Fruit fly (Drosophila melanogaster) whole organism: ENCODE results near the gene UbcE2H.
A peak's percentile ranks its signal among the peaks of the same experiment; 100 is the strongest.

Experiments
- CG8478 ChIP-seq: fragments of >200 bp; optimal IDR thresholded peaks from 2 replicates; lab custom pipeline; 2018; ENCODE audit warnings: inconsistent platforms
- Dll ChIP-seq: fragments of >200 bp; optimal IDR thresholded peaks from 2 replicates; lab custom pipeline; 2017
- EcR ChIP-seq, 2 experiments: fragments of >200 bp; optimal IDR thresholded peaks; 2 replicates each; lab custom pipeline; 2017; ENCODE audit warnings: missing biosample characterization in 2 of 2, missing genetic modification characterization in 2 of 2, missing genetic modification reagents in 2 of 2
- pan ChIP-seq: fragments of >200 bp; optimal IDR thresholded peaks from 2 replicates; lab custom pipeline; 2017
- psq ChIP-seq: fragments of >200 bp; optimal IDR thresholded peaks from 2 replicates; lab custom pipeline; 2017
- usp ChIP-seq: fragments of >200 bp; optimal IDR thresholded peaks from 2 replicates; lab custom pipeline; 2017; ENCODE audit warnings: missing biosample characterization, missing genetic modification characterization, mixed read lengths

Gene UbcE2H

DNA sequence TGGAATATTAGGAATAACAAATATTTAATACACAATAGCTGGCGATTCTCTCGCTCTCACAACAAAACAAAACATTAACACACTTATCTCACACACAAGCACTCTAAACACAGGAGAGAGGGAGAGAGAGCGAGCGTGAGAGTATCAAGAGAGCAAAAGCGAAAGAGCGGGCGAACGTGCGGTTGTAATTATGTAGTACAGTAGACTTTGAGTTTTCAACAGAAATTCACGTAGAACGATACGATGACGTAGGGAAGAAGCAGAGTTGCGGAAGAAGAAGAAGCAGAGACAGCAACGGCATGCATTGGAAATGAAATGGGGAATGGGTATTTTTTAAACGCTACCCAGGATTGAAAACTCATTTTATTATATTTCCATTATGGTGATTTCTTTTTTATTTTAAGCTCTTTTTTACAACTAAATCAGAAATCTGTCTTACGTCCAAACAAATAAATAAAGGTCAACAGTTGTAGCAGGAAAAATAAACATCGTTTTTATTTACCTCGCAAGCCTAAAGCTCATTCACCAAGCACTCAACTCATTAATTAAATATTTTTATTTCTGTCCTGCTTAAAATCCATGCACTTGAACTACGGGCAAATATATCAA is 35.9 kb downstream of the UbcE2H start:
- TF ChIP-seq CG8478 (lab: Kevin White, UChicago): no peak
- TF ChIP-seq pan (lab: Kevin White, UChicago): no peak
- peak; percentile 40 for TF ChIP-seq Dll (lab: Kevin White, UChicago)
- no peak for TF ChIP-seq EcR (GFP tag; optimal IDR thresholded peaks at IDR 0.05; lab: Kevin White, UChicago)

dm6 chrX:8057299-8057730 is 36.5 kb downstream of the UbcE2H start:
- TF ChIP-seq pan (lab: Kevin White, UChicago): no peak
- TF ChIP-seq CG8478 (lab: Kevin White, UChicago): no peak
- no peak for TF ChIP-seq EcR (GFP tag; optimal IDR thresholded peaks at IDR 0.05; lab: Kevin White, UChicago)
- TF ChIP-seq psq (lab: Kevin White, UChicago): no peak
- no peak for TF ChIP-seq usp
- TF ChIP-seq Dll (lab: Kevin White, UChicago): no peak

DNA sequence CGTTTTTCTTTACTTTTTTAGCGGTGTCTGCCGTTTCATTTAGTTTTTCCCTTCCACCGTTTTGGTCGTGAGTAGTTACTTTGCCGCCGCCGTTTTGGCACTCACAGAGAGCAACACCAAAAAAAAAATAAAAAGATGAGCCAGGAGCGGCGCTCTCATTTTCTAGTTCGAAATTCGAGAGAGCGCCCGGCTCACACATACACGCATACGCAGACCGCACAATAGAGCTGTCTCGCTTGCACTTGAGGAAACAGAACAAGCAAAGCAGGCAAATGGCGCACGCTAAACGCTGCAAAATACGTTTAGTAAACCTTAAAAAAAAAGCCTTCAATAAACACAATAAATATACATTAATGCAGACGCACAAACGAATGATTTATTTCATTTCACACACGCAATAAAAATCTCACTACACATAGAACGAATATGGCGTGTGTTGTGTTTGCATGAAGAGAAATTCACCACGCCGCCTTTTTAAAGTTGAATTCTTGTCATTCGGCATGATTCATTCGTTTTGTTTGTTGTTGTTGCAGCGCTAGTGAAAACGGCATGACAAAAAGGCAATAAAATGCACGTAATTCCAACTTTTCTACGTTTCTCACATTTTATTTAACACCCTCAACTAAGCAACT is 37.2 kb downstream of the UbcE2H start:
- peak; percentile 71 for TF ChIP-seq Dll (lab: Kevin White, UChicago)
- no peak for TF ChIP-seq EcR (GFP tag; optimal IDR thresholded peaks at IDR 0.05; lab: Kevin White, UChicago)
- peak; percentile 54 for TF ChIP-seq CG8478 (lab: Kevin White, UChicago)

DNA sequence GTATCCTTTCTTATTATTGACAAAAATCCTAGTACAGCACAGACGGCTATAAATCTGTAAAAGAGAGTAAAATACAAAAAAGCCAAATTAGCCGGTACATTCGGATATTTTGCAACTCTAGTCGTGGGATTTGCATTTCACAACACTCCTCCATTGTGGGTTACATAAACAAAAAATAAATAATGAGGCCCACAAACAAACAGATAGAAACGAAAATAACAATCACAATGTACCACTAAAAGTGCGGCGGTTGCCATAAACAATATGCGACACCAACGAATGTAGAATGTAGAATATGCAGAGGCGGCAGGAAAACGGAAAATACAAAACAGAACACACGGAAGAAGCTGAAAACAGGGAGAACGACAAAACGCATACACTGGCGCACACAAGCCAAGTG is 37.8 kb downstream of the UbcE2H start:
- TF ChIP-seq Dll (lab: Kevin White, UChicago) (no peak), pan (lab: Kevin White, UChicago) (no peak), EcR (GFP tag; optimal IDR thresholded peaks at IDR 0.05; lab: Kevin White, UChicago) (no peak), usp (no peak), CG8478 (lab: Kevin White, UChicago) (no peak)

DNA sequence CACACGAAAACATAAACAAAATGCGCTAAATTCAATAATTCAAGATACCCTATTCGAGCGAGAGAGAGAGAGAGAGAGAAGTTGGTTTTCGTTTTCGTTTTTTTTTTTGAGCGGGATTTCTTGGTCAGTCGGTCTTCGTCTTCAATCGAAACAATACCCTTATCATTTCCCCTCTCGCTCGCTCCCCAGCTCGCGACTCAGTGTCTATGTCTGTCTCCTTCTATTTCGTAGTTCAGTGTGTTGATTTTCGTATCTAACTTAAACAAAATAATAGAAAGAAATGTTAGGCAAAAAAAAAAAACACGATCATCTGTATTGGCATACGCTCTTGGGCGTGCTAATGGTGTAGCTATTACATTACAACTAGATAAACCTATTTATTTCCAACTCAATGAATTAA is 44.6 kb downstream of the UbcE2H start:
- TF ChIP-seq pan (lab: Kevin White, UChicago) (no peak), Dll (lab: Kevin White, UChicago) (no peak), psq (lab: Kevin White, UChicago) (no peak), usp (no peak), EcR (GFP tag; optimal IDR thresholded peaks at IDR 0.05; lab: Kevin White, UChicago) (no peak)

DNA sequence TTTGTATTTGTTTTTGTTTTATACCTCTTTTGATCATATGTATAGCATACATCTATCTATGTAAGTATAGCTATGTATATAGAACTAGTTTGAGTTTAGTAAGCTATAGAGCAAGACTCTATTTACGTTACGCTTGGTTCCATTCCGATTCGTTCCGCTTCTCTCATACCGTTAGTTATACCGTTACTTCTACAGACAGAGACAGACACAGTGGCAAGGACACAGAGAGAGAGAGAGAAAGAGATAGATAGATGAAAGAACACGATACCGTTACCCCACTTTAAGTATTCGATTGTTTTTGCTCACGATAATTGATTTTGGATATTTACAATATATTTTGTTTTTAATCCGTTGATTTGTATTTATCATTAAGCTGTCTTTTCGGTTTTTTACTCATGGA is 47.3 kb downstream of the UbcE2H start:
- TF ChIP-seq psq (lab: Kevin White, UChicago): no peak
- no peak for TF ChIP-seq usp

dm6 chrX:8038934-8039333 is 54.9 kb downstream of the UbcE2H start:
- no peak for TF ChIP-seq usp
- no peak for TF ChIP-seq pan (lab: Kevin White, UChicago)
- no peak for TF ChIP-seq CG8478 (lab: Kevin White, UChicago)
- TF ChIP-seq EcR (GFP tag; optimal IDR thresholded peaks at IDR 0.05; lab: Kevin White, UChicago): no peak
- TF ChIP-seq Dll (lab: Kevin White, UChicago): no peak
- no peak for TF ChIP-seq psq (lab: Kevin White, UChicago)
